Worm (Caenorhabditis elegans) whole organism, L4/young adult: ENCODE data around the gene F48G7.13.

Experiments used
- W03F9.2 ChIP-seq: fragments of 150-350 bp; optimal IDR thresholded peaks from 2 replicates; lab custom pipeline; 2014; ENCODE audit warnings: missing biosample characterization, missing genetic modification characterization
- dao-5 ChIP-seq: sonication (generic microtip); optimal IDR thresholded peaks from 2 replicates; lab custom pipeline; 2016; ENCODE audit warnings: missing genotype, missing genetic modification characterization, moderate library complexity, missing compliant biosample characterization
- him-1 ChIP-seq: sonication (generic microtip); optimal IDR thresholded peaks from 2 replicates; lab custom pipeline; 2016; ENCODE audit warnings: missing genotype, missing genetic modification reagents, missing genetic modification characterization, missing compliant biosample characterization

DNA sequence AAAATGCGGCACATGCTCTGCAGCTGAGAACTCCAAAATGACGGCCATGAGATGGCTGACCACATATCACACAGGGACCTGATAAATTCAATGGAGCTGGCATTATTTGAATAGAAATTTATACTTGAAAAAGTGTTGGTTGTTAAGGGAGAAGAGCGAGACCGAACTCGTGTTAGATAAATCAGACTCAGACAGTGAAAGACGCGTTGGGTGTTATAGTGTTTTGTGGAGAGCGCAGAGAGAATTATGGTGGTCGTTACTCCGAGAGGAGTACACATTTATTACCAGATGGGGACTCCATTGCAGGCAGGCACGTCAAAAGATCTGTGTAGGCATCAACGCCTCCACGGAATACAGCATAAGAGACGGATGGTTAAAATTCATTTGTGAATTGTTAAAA is 27.4 kb downstream of the F48G7.13 start, which contains the start of gene nhr-190:
- TF ChIP-seq dao-5 = no peak
- TF ChIP-seq him-1 (tag; lab: Kevin White, UChicago) = no peak
- TF ChIP-seq W03F9.2 = no peak
